Worm (Caenorhabditis elegans): ENCODE results near the gene srh-35.

- TF ChIP-seq cog-1 (tag; optimal IDR thresholded peaks at IDR 0.05): no peak
- no peak for TF ChIP-seq klf-2 (GFP tag; conservative IDR thresholded peaks at IDR 0.05)
- TF ChIP-seq flt-1 (GFP tag; IDR thresholded peaks at IDR 0.05): no peak
- TF ChIP-seq med-1 (GFP tag; optimal IDR thresholded peaks at IDR 0.05; ENCODE audit: insufficient read depth): no peak
- no peak for TF ChIP-seq ztf-23 (GFP tag; IDR thresholded peaks at IDR 0.05)
Measured at ce11 chrV:472589-472988, 23.6 kb upstream of the srh-35 start, which contains the start of gene srt-31.

Measured in whole organism, midembryonic.